Fruit fly (Drosophila melanogaster) whole organism: ENCODE data around the gene CG31211.
"Not testable (repeated sequence)": the region's sequence is repeated elsewhere in the genome, so short reads cannot be mapped to it uniquely, and the experiment has no call there.

Experiments
- CG8478 ChIP-seq: fragments of >200 bp; optimal IDR thresholded peaks from 2 replicates; lab custom pipeline; 2018; ENCODE audit warnings: inconsistent platforms
- Dll ChIP-seq: fragments of >200 bp; optimal IDR thresholded peaks from 2 replicates; lab custom pipeline; 2017
- EcR ChIP-seq, 2 experiments: fragments of >200 bp; optimal IDR thresholded peaks; 2 replicates each; lab custom pipeline; 2017; ENCODE audit warnings: missing biosample characterization in 2 of 2, missing genetic modification characterization in 2 of 2, missing genetic modification reagents in 2 of 2
- usp ChIP-seq: fragments of >200 bp; optimal IDR thresholded peaks from 2 replicates; lab custom pipeline; 2017; ENCODE audit warnings: missing biosample characterization, missing genetic modification characterization, mixed read lengths

dm6 chr3R:11956444-11956843, 7.0 kb downstream of the CG31211 start, which contains the start of gene Hsp70Aa:
- TF ChIP-seq CG8478 (lab: Kevin White, UChicago); Dll (lab: Kevin White, UChicago); EcR (GFP tag; optimal IDR thresholded peaks at IDR 0.05; lab: Kevin White, UChicago); usp (GFP tag; lab: Kevin White, UChicago): not testable (repeated sequence)
